Worm (Caenorhabditis elegans): ENCODE data around the gene K02E7.12.

DNA sequence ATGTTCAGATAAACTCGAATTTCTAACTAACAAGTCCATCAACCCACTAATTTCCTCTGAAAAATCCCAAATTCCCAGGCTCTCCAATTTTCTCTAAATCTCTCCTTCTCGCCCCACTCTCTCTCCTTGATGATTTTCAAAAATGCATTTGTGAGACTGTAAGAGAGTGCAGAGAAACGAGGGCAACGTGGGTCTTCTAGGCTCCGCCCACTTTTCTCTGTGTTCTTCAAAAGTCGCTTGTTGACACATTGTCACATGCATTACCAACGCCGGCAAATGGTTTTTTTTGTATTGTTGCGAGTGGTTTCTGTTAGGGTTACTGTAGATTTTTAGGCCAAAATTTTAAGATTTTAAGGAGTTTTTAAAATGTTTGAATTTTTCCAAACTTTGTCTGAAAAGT lies 15.5 kb downstream of the K02E7.12 start:
- no peak for TF ChIP-seq tbx-9 (tag; optimal IDR thresholded peaks at IDR 0.05; ENCODE audit: borderline replicate concordance)
- no peak for TF ChIP-seq aptf-3 (GFP tag; IDR thresholded peaks at IDR 0.05)
- TF ChIP-seq unc-130 (GFP tag; optimal IDR thresholded peaks at IDR 0.05), result no peak
- TF ChIP-seq ztf-3 (GFP tag; optimal IDR thresholded peaks at IDR 0.05), result no peak
- TF ChIP-seq efl-1 (GFP tag; optimal IDR thresholded peaks at IDR 0.05), result no peak
- no peak for TF ChIP-seq F49E8.2 (tag; optimal IDR thresholded peaks at IDR 0.05; ENCODE audit: insufficient read depth)
- no peak for TF ChIP-seq unc-62 (GFP tag; optimal IDR thresholded peaks at IDR 0.05)
- TF ChIP-seq sea-2 (GFP tag; IDR thresholded peaks at IDR 0.05), result no peak
- no peak for TF ChIP-seq lin-54 (GFP tag; optimal IDR thresholded peaks at IDR 0.05)
- no peak for TF ChIP-seq ztf-25 (GFP tag; IDR thresholded peaks at IDR 0.05)
- TF ChIP-seq C17E4.6 (GFP tag; IDR thresholded peaks at IDR 0.05), result no peak
